Fruit fly (Drosophila melanogaster): ENCODE measurements around the gene Cp15.

The Cp15 gene

DNA sequence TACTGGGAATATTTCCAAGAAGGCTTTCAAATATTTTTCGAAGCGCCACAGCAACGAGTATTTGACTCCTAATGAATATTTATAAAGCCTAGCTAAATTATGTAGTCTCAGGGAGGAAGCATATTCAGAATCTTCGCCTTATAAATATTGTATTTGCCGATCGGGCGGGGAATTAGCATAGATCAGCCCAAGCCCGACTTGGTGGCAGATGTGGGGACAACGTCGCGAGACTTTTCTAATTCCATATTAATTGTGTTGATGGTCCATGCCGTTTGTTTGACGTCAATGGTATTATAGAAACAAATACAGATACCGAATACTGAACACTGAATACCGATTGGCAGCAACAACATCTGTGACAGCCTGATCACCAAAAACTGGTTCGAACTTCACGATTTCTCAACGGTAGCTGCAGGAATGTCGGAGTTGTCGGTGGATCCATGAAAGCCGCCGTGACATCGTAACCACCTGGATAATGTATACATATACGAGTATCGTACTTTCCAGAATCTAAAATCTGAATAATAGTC, 24.5 kb upstream of the Cp15 start:
- TF ChIP-seq usp (GFP tag; optimal IDR thresholded peaks at IDR 0.05) = no peak
- TF ChIP-seq CG8478 (optimal IDR thresholded peaks at IDR 0.05) = no peak
- TF ChIP-seq EcR (GFP tag; optimal IDR thresholded peaks at IDR 0.05) = no peak
- TF ChIP-seq psq (optimal IDR thresholded peaks at IDR 0.05) = no peak

DNA sequence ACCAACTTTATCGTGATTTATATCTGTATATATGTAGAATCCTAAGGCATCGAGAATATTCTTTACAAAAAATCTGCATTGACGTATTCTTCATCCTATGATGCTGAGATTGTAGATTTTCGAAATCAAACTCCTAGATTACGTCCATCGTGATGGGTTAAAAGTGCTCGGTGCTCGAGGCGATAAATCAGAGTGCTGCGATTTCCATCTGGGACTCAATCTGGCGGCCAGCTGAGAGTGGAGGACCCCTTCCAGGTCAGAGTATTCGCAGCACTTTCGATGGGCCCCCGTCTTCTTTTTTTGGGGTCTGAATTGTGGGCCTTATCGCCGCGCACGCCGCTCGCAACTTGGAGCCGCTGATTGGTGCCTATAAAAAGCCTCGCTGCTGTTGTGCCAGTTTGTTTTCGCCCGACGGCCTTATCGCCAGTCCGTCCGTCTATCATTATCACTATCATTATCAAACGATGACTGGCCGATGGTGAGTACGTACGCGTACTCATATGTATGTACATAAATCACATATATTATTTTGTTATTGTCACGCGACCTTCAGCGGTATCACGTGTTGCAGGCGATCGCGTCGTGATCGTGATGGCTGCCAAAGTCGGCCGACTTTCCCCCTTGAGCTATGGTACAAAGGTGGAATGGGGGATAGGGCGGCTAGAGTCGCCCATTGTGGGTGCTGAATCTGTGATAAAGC, 23.4 kb upstream of the Cp15 start:
- no peak for TF ChIP-seq usp (GFP tag; optimal IDR thresholded peaks at IDR 0.05)
- no peak for TF ChIP-seq psq (optimal IDR thresholded peaks at IDR 0.05)
- TF ChIP-seq EcR (GFP tag; optimal IDR thresholded peaks at IDR 0.05) = no peak
- no peak for TF ChIP-seq CG8478 (optimal IDR thresholded peaks at IDR 0.05)
- TF ChIP-seq pan (optimal IDR thresholded peaks at IDR 0.05) = no peak
- no peak for TF ChIP-seq Dll (optimal IDR thresholded peaks at IDR 0.05)

DNA sequence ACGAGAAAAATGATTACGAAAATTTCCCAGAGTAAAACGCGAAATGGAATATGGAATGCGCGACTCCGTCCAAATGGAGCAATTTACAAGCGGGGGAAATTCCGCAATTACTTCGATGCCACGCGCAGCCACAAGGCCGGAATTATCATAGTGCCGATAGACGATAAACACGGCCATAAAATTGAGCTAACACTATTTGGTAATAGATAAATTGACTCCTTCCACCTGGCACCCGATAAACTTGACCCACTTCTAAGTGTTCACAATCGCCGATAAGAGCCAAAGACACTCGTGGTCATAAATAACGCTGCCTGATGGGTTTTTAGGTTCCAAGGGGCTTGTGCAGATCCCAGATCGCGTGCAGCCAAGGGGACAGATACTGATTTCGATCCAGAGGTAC, 21.2 kb upstream of the Cp15 start:
- no peak for TF ChIP-seq psq (optimal IDR thresholded peaks at IDR 0.05)
- no peak for TF ChIP-seq CG8478 (optimal IDR thresholded peaks at IDR 0.05)

DNA sequence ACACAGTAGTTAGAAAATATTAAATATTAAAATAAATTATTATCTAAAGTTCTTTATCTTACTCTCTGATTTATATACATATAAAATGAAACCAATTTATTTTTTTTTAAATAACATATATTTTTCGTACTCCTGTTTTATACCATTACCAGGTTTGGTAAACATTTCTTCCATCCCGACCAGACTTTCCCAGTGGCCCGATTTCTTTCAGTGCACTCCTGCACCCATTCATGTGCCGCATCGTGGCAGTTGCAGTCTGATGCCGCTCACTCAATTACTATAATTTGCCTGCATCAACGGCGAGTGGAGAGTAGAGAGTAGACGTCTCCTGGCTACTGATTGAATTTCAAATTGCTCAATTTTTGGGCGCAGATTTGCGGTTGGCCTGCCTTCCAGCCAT, 20.5 kb upstream of the Cp15 start:
- no peak for TF ChIP-seq EcR (GFP tag; optimal IDR thresholded peaks at IDR 0.05)
- no peak for TF ChIP-seq psq (optimal IDR thresholded peaks at IDR 0.05)
- no peak for TF ChIP-seq CG8478 (optimal IDR thresholded peaks at IDR 0.05)
- no peak for TF ChIP-seq pan (optimal IDR thresholded peaks at IDR 0.05)
- TF ChIP-seq usp (GFP tag; optimal IDR thresholded peaks at IDR 0.05) = no peak
- TF ChIP-seq Dll (optimal IDR thresholded peaks at IDR 0.05) = no peak

- TF ChIP-seq usp (GFP tag; optimal IDR thresholded peaks at IDR 0.05) = no peak
- TF ChIP-seq pan (optimal IDR thresholded peaks at IDR 0.05) = no peak
- no peak for TF ChIP-seq Dll (optimal IDR thresholded peaks at IDR 0.05)
- TF ChIP-seq CG8478 (optimal IDR thresholded peaks at IDR 0.05) = no peak
- TF ChIP-seq EcR (GFP tag; optimal IDR thresholded peaks at IDR 0.05) = no peak
- TF ChIP-seq psq (optimal IDR thresholded peaks at IDR 0.05) = no peak
Observed at dm6 chr3L:8708856-8709255, 19.4 kb upstream of the Cp15 start.

DNA sequence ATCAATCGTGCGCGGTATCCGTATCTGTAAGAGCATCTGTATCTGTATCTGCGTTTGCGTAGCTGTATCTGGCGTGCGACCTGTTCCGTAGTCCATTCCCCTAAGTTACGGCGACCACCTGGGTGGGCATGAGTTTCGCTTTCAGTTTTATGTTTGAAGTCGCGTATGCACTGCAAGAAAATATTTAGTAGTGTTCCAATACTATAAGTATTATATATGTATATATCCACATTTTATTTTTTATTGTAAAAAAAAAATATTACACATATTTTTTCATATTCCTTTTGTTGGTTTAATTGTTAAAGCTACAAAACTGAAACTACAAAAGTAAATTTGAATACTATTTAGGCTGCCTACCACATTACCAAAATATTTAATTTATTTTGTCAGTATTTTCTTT, 15.4 kb upstream of the Cp15 start:
- TF ChIP-seq EcR (GFP tag; optimal IDR thresholded peaks at IDR 0.05) = no peak
- TF ChIP-seq usp (GFP tag; optimal IDR thresholded peaks at IDR 0.05) = no peak
- no peak for TF ChIP-seq Dll (optimal IDR thresholded peaks at IDR 0.05)
- TF ChIP-seq CG8478 (optimal IDR thresholded peaks at IDR 0.05) = no peak
- TF ChIP-seq pan (optimal IDR thresholded peaks at IDR 0.05) = no peak

dm6 chr3L:8716013-8716412, 12.3 kb upstream of the Cp15 start:
- TF ChIP-seq EcR (GFP tag; optimal IDR thresholded peaks at IDR 0.05) = no peak
- no peak for TF ChIP-seq CG8478 (optimal IDR thresholded peaks at IDR 0.05)
- TF ChIP-seq psq (optimal IDR thresholded peaks at IDR 0.05) = no peak
- peak; percentile 9 for TF ChIP-seq Dll (optimal IDR thresholded peaks at IDR 0.05)
- TF ChIP-seq usp (GFP tag; optimal IDR thresholded peaks at IDR 0.05) = no peak

DNA sequence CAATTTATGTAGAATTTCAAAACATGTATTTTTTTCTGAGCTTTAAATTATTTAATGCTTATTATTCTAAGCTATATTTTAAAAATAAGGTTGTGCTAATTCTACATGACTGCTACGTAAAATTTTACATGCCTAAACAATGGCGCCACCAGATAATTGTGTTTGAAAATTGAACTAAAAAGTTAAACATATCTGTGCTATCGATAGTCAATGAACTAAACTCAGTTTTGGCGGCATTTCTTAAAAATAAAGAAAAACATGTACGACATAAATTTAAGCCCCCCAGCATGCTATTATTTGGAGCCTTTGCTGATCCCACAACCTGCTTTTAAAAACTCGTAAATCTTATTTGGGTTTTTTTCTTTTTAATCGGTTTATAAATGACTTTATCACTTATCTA, 9.7 kb upstream of the Cp15 start:
- no peak for TF ChIP-seq Dll (optimal IDR thresholded peaks at IDR 0.05)
- no peak for TF ChIP-seq EcR (GFP tag; optimal IDR thresholded peaks at IDR 0.05)
- no peak for TF ChIP-seq pan (optimal IDR thresholded peaks at IDR 0.05)
- no peak for TF ChIP-seq CG8478 (optimal IDR thresholded peaks at IDR 0.05)

DNA sequence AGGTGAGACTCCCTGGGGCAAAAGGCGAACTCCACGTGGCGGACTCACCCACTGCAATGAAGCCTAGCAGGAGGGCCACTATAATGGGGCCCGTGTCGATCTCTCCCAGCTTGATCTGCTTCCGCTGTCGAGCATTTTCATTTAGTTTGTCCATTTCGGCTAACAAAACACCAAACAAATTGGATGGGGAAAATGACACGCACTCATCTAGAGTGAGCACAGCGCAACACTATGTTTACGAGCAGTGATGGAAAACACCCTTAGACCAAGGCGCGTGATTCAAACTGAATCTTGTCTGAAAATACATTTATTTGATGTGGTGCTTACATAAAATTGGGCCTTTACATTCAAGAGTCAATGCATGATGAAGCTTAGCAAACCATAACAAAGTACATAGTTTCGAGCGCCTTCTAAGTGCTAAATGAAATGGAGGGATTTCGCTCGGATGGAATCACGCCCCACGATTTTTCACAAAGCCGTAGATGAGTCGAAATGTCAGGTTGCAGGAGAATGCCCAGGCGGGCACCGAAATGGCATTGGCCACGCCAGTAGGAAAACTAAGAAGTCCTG, 8.2 kb upstream of the Cp15 start, which contains the start of gene SrpRbeta:
Gene SrpRbeta, minus strand, starts transcription at position 236 of the 570 bp plus-strand sequence.
- TF ChIP-seq usp (GFP tag; optimal IDR thresholded peaks at IDR 0.05) (no peak), EcR (GFP tag; optimal IDR thresholded peaks at IDR 0.05) (no peak), Dll (optimal IDR thresholded peaks at IDR 0.05) (no peak), psq (optimal IDR thresholded peaks at IDR 0.05) (no peak), pan (optimal IDR thresholded peaks at IDR 0.05) (no peak), CG8478 (optimal IDR thresholded peaks at IDR 0.05) (no peak)

dm6 chr3L:8721145-8721544, 7.1 kb upstream of the Cp15 start, which contains the start of the genes CG32022 and CG6511:
TSS of gene CG32022 (minus strand) at chr3L:8721272.
TSS of gene CG6511 (plus strand) at chr3L:8721324.
- no peak for TF ChIP-seq usp (GFP tag; optimal IDR thresholded peaks at IDR 0.05)
- no peak for TF ChIP-seq CG8478 (optimal IDR thresholded peaks at IDR 0.05)
- TF ChIP-seq pan (optimal IDR thresholded peaks at IDR 0.05) = no peak

DNA sequence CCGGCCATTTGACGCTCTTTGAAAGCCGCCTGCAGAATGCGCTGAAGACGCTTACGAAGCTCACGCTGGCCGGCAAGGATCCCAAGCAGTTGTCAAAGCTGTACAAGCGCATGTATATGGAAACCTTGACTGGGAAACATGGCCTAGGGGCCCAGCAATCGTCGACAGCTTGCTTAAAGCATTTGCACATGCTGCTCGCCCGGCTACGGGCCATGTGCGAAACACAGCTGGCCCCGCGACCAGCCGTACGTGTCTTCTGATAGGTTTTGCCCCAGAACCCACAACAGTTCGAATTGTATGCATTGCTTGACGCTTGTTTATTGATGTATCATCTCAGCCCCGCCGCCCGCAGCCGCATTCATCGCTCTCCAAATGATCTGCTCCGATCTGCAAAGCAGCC, 3.0 kb upstream of the Cp15 start:
- TF ChIP-seq CG8478 (optimal IDR thresholded peaks at IDR 0.05) (no peak), pan (optimal IDR thresholded peaks at IDR 0.05) (no peak), usp (GFP tag; optimal IDR thresholded peaks at IDR 0.05) (no peak), EcR (GFP tag; optimal IDR thresholded peaks at IDR 0.05) (no peak), Dll (optimal IDR thresholded peaks at IDR 0.05) (no peak), psq (optimal IDR thresholded peaks at IDR 0.05) (no peak)

dm6 chr3L:8725674-8726073, 2.6 kb upstream of the Cp15 start, which contains the start of gene CG43965:
TSS of gene CG43965 (minus strand) at chr3L:8725774.
- no peak for TF ChIP-seq EcR (GFP tag; optimal IDR thresholded peaks at IDR 0.05)
- TF ChIP-seq CG8478 (optimal IDR thresholded peaks at IDR 0.05) = no peak
- TF ChIP-seq usp (GFP tag; optimal IDR thresholded peaks at IDR 0.05) = no peak
- no peak for TF ChIP-seq pan (optimal IDR thresholded peaks at IDR 0.05)
- no peak for TF ChIP-seq psq (optimal IDR thresholded peaks at IDR 0.05)
- TF ChIP-seq Dll (optimal IDR thresholded peaks at IDR 0.05) = no peak

Measured in whole organism.